Worm (Caenorhabditis elegans) whole organism, L1 larva: ENCODE data around the gene tba-4.
"Not testable (repeated sequence)": the region's sequence is repeated elsewhere in the genome, so short reads cannot be mapped to it uniquely, and the experiment has no call there.

Source experiments
- efl-3 ChIP-seq: fragments of 200-800 bp; sonication (Bioruptor generic); optimal IDR thresholded peaks from 2 replicates; lab custom pipeline; 2018; ENCODE audit warnings: mild to moderate bottlenecking, missing genetic modification characterization, missing compliant biosample characterization
- sptf-1 ChIP-seq: fragments of 150-350 bp; optimal IDR thresholded peaks from 2 replicates; lab custom pipeline; 2014; ENCODE audit warnings: missing biosample characterization, missing genetic modification characterization

- not testable (repeated sequence) for TF ChIP-seq sptf-1 (tag; lab: Kevin White, UChicago); efl-3 (GFP tag; lab: Kevin White, UChicago)
Measured at ce11 chrII:10941918-10942317, 23.4 kb downstream of the tba-4 start, which contains the start of gene R03D7.15.
